In the genomic region with DNA sequence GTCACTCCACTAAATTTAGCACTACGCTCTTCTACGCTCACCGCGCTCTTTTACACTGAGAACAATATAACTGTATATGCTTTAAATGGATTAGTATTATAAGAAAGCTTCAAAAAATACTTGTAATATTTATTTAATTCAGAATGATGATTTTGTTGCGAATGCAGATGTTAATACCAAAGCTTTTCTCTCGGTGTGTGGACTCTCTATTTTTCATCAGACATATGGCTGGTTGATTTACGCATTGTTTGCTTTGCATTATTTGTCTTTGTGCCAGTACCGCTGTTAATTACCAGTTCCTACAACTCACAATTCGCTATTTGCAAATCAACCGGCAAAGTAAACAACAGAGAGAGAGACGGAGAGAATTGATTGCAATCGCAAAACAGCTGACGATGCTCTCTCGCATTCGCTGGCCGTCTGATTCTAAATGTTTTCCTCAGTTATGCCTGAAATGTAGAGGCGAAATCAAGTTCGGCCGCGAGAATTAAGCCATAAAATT, we compare ENCODE assay signal across 2 fruit fly cellular contexts.
A peak's percentile ranks its signal among the peaks of the same experiment; 100 is the strongest.
TF ChIP-seq lines count a peak whose summit lies in the region.

No protein-coding gene starts in this region.

TF ChIP-seq in whole organism, embryonic, 481 proteins besides CTCF, POLR2A, EP300 and RAD21 (continued from another document and continues in another):
- TF ChIP-seq H15 (GFP tag; IDR thresholded peaks at IDR 0.05; lab: Robert Waterston, UW) (peak; percentile 96), CG1792 (GFP tag; optimal IDR thresholded peaks at IDR 0.05; lab: Kevin White, UChicago) (peak; percentile 91), row (GFP tag; IDR thresholded peaks at IDR 0.05; lab: Robert Waterston, UW) (peak; percentile 99), sisA (GFP tag; IDR thresholded peaks at IDR 0.05; lab: Robert Waterston, UW) (peak; percentile 97), jigr1 (GFP tag; IDR thresholded peaks at IDR 0.05; lab: Robert Waterston, UW) (peak; percentile 90), MESR4 (GFP tag; optimal IDR thresholded peaks at IDR 0.05; lab: Kevin White, UChicago) (peak; percentile 68), twi (tag; optimal IDR thresholded peaks at IDR 0.05; lab: Kevin White, UChicago) (peak; percentile 92), Oli (tag; optimal IDR thresholded peaks at IDR 0.05; lab: Kevin White, UChicago) (peak; percentile 96), so (GFP tag; IDR thresholded peaks at IDR 0.05; lab: Robert Waterston, UW) (peak; percentile 98), CG7839 (tag; optimal IDR thresholded peaks at IDR 0.05; lab: Kevin White, UChicago) (peak; percentile 98), fd96Cb (tag; optimal IDR thresholded peaks at IDR 0.05; lab: Kevin White, UChicago) (peak; percentile 93), Gsc (GFP tag; IDR thresholded peaks at IDR 0.05; lab: Robert Waterston, UW) (peak; percentile 81; the same call in 1 of the 2 replicates), eyg (GFP tag; optimal IDR thresholded peaks at IDR 0.05; lab: Kevin White, UChicago) (peak; percentile 92), sim (GFP tag; IDR thresholded peaks at IDR 0.05; lab: Robert Waterston, UW) (peak; percentile 93), BEAF-32 (GFP tag; optimal IDR thresholded peaks at IDR 0.05; lab: Kevin White, UChicago) (peak; percentile 17), tll (GFP tag; optimal IDR thresholded peaks at IDR 0.05; lab: Kevin White, UChicago) (peak in 1 of 2 experiments; percentile 65), Dip2 (GFP tag; IDR thresholded peaks at IDR 0.05; lab: Robert Waterston, UW) (peak; percentile 67; the same call in 1 of the 2 replicates), CG34224 (GFP tag; IDR thresholded peaks at IDR 0.05; lab: Robert Waterston, UW; ENCODE audit: partially characterized antibody) (no peak), Mes4 (GFP tag; optimal IDR thresholded peaks at IDR 0.05; lab: Kevin White, UChicago) (peak; percentile 88), gt (GFP tag; IDR thresholded peaks at IDR 0.05; lab: Robert Waterston, UW) (peak; percentile 91), gcm2 (GFP tag; optimal IDR thresholded peaks at IDR 0.05; lab: Kevin White, UChicago) (peak; percentile 85), gsb-n (tag; optimal IDR thresholded peaks at IDR 0.05; lab: Kevin White, UChicago) (peak; percentile 92), ATbp (GFP tag; optimal IDR thresholded peaks at IDR 0.05; lab: Kevin White, UChicago) (peak; percentile 96), E2f2 (GFP tag; IDR thresholded peaks at IDR 0.05; lab: Robert Waterston, UW) (peak; percentile 84), CG1647 (GFP tag; optimal IDR thresholded peaks at IDR 0.05; lab: Kevin White, UChicago) (peak; percentile 93), z (GFP tag; IDR thresholded peaks at IDR 0.05; lab: Robert Waterston, UW) (peak; percentile 81), fru (optimal IDR thresholded peaks at IDR 0.05; lab: Kevin White, UChicago) (no peak), CG9727 (GFP tag; optimal IDR thresholded peaks at IDR 0.05; lab: Kevin White, UChicago) (peak; percentile 97), CG15601 (tag; optimal IDR thresholded peaks at IDR 0.05; lab: Kevin White, UChicago) (peak; percentile 89), CG15011 (GFP tag; optimal IDR thresholded peaks at IDR 0.05; lab: Kevin White, UChicago) (peak; percentile 91), CG10979 (tag; optimal IDR thresholded peaks at IDR 0.05; lab: Kevin White, UChicago) (peak; percentile 92), Myb (GFP tag; optimal IDR thresholded peaks at IDR 0.05; lab: Kevin White, UChicago) (peak; percentile 83), B-H2 (GFP tag; optimal IDR thresholded peaks at IDR 0.05; lab: Kevin White, UChicago) (peak; percentile 94), CG3281 (GFP tag; optimal IDR thresholded peaks at IDR 0.05; lab: Kevin White, UChicago) (peak; percentile 95), gce (GFP tag; IDR thresholded peaks at IDR 0.05; lab: Robert Waterston, UW) (peak; percentile 97), jumu (GFP tag; optimal IDR thresholded peaks at IDR 0.05; lab: Kevin White, UChicago) (peak; percentile 95), CG31388 (GFP tag; optimal IDR thresholded peaks at IDR 0.05; lab: Kevin White, UChicago) (peak; percentile 85), CG15696 (tag; optimal IDR thresholded peaks at IDR 0.05; lab: Kevin White, UChicago) (peak; percentile 87), CG30020 (tag; optimal IDR thresholded peaks at IDR 0.05; lab: Kevin White, UChicago) (peak; percentile 76), NK7.1 (GFP tag; optimal IDR thresholded peaks at IDR 0.05; lab: Kevin White, UChicago) (peak; percentile 89), Ets97D (GFP tag; optimal IDR thresholded peaks at IDR 0.05; lab: Kevin White, UChicago) (peak; percentile 85), Nf-YC (tag; optimal IDR thresholded peaks at IDR 0.05; lab: Kevin White, UChicago) (peak; percentile 83), Mrtf (GFP tag; IDR thresholded peaks at IDR 0.05; lab: Robert Waterston, UW) (peak; percentile 98), CG10959 (GFP tag; IDR thresholded peaks at IDR 0.05; lab: Robert Waterston, UW) (peak; percentile 95), CG13424 (tag; optimal IDR thresholded peaks at IDR 0.05; lab: Kevin White, UChicago) (peak; percentile 97), CG9437 (GFP tag; optimal IDR thresholded peaks at IDR 0.05; lab: Kevin White, UChicago) (peak; percentile 93), CG34422 (GFP tag; IDR thresholded peaks at IDR 0.05; lab: Robert Waterston, UW) (peak; percentile 99), Poxn (GFP tag; IDR thresholded peaks at IDR 0.05; lab: Robert Waterston, UW) (peak; percentile 90), peb (GFP tag; IDR thresholded peaks at IDR 0.05; lab: Robert Waterston, UW) (peak; percentile 93), CG11695 (GFP tag; IDR thresholded peaks at IDR 0.05; lab: Robert Waterston, UW) (peak; percentile 98), Chrac-16 (GFP tag; optimal IDR thresholded peaks at IDR 0.05; lab: Kevin White, UChicago) (peak; percentile 97), H2.0 (GFP tag; IDR thresholded peaks at IDR 0.05; lab: Robert Waterston, UW) (peak; percentile 98), CG7963 (GFP tag; IDR thresholded peaks at IDR 0.05; lab: Robert Waterston, UW; ENCODE audit: partially characterized antibody) (no peak), Hey (tag; optimal IDR thresholded peaks at IDR 0.05; lab: Kevin White, UChicago) (peak; percentile 94), shn (GFP tag; optimal IDR thresholded peaks at IDR 0.05; lab: Kevin White, UChicago) (peak; percentile 94), Dref (GFP tag; IDR thresholded peaks at IDR 0.05; lab: Robert Waterston, UW) (peak; percentile 48), ara (GFP tag; IDR thresholded peaks at IDR 0.05; lab: Robert Waterston, UW) (peak; percentile 97), trh (GFP tag; optimal IDR thresholded peaks at IDR 0.05; lab: Kevin White, UChicago) (peak; percentile 94), cato (GFP tag; optimal IDR thresholded peaks at IDR 0.05; lab: Kevin White, UChicago; ENCODE audit: borderline replicate concordance) (peak; percentile 92), slbo (GFP tag; IDR thresholded peaks at IDR 0.05; lab: Robert Waterston, UW) (peak; percentile 99), nau (GFP tag; optimal IDR thresholded peaks at IDR 0.05; lab: Kevin White, UChicago) (peak; percentile 92), tio (GFP tag; optimal IDR thresholded peaks at IDR 0.05; lab: Kevin White, UChicago) (peak; percentile 97)

TF ChIP-seq in whole organism, prepupa, 60 proteins besides CTCF, POLR2A, EP300 and RAD21 (continued from another document):
- TF ChIP-seq CG11762 (GFP tag; optimal IDR thresholded peaks at IDR 0.05; lab: Kevin White, UChicago; ENCODE audit: insufficient read depth) (peak; percentile 97), fkh (GFP tag; optimal IDR thresholded peaks at IDR 0.05; lab: Kevin White, UChicago) (peak; percentile 94), CG6808 (GFP tag; optimal IDR thresholded peaks at IDR 0.05; lab: Kevin White, UChicago) (peak; percentile 98), CG6792 (GFP tag; optimal IDR thresholded peaks at IDR 0.05; lab: Kevin White, UChicago) (peak; percentile 99), CG8119 (GFP tag; IDR thresholded peaks at IDR 0.05; lab: Robert Waterston, UW) (peak; percentile 100), CG31627 (GFP tag; optimal IDR thresholded peaks at IDR 0.05; lab: Kevin White, UChicago) (peak; percentile 97), Ets96B (tag; optimal IDR thresholded peaks at IDR 0.05; lab: Kevin White, UChicago) (peak; percentile 98), Hr4 (GFP tag; optimal IDR thresholded peaks at IDR 0.05; lab: Kevin White, UChicago) (peak; percentile 100), achi (GFP tag; optimal IDR thresholded peaks at IDR 0.05; lab: Kevin White, UChicago) (peak; percentile 98), salr (GFP tag; optimal IDR thresholded peaks at IDR 0.05; lab: Kevin White, UChicago) (peak; percentile 98 to 99), Eip78C (GFP tag; lab: Kevin White, UChicago) (peak; percentile 100)
